Worm (Caenorhabditis elegans): ENCODE measurements around the gene myo-2.

DNA sequence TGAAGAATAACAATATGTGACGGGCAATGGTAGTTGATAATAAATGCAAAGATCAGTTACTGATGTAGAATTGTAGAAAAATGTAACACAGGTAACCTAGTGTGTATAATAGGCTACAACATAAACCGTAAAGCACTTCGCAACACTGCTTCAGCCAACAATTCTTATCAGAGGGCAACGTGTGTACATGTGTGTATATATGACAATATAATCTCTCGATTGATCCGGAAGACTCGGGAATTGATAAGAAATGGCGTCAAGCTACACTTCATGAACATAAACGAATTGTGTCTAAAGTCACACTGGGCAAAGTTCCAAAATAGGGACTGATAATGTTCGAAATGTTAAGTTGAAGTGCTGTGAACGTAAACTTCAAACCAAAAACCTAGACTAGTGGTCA lies 50.6 kb downstream of the myo-2 start:
- TF ChIP-seq nhr-84 (tag; optimal IDR thresholded peaks at IDR 0.05), result no peak
- TF ChIP-seq nhr-20 (tag; optimal IDR thresholded peaks at IDR 0.05), result no peak
- no peak for TF ChIP-seq lsy-2 (tag; optimal IDR thresholded peaks at IDR 0.05)
- TF ChIP-seq aly-2 (tag; optimal IDR thresholded peaks at IDR 0.05), result no peak

Data from whole organism, L1 larva.